Fruit fly (Drosophila melanogaster): ENCODE measurements around the gene Gart.
A peak's percentile ranks its signal among the peaks of the same experiment; 100 is the strongest.

Gene Gart

dm6 chr2L:7060751-7061150, 37.1 kb upstream of the Gart start, which contains the start of gene Mst27D:
Mst27D (minus strand) TSS chr2L:7060851.
- TF ChIP-seq CG3032 (tag; optimal IDR thresholded peaks at IDR 0.05) (no peak), CG10631 (GFP tag; optimal IDR thresholded peaks at IDR 0.05) (no peak), CG6276 (GFP tag; optimal IDR thresholded peaks at IDR 0.05) (no peak), fd85E (GFP tag; optimal IDR thresholded peaks at IDR 0.05) (no peak), CG3919 (GFP tag; optimal IDR thresholded peaks at IDR 0.05) (no peak), achi (GFP tag; optimal IDR thresholded peaks at IDR 0.05) (no peak), Blimp-1 (GFP tag; optimal IDR thresholded peaks at IDR 0.05) (no peak), Met (GFP tag; optimal IDR thresholded peaks at IDR 0.05) (no peak), lz (GFP tag; optimal IDR thresholded peaks at IDR 0.05) (no peak), CG6808 (GFP tag; optimal IDR thresholded peaks at IDR 0.05) (no peak), topi (GFP tag; optimal IDR thresholded peaks at IDR 0.05) (no peak), CG11762 (GFP tag; optimal IDR thresholded peaks at IDR 0.05; ENCODE audit: insufficient read depth) (no peak), salr (GFP tag; optimal IDR thresholded peaks at IDR 0.05) (no peak), svp (GFP tag) (no peak), Eip78C (GFP tag) (no peak)

dm6 chr2L:7056189-7056926, 32.7 kb upstream of the Gart start, which contains the start of gene Mnn1:
Mnn1 (plus strand) TSS chr2L:7056301.
- no peak for TF ChIP-seq Sox102F (GFP tag; optimal IDR thresholded peaks at IDR 0.05)
- no peak for TF ChIP-seq CG34406 (GFP tag; optimal IDR thresholded peaks at IDR 0.05)
- TF ChIP-seq Blimp-1 (GFP tag; optimal IDR thresholded peaks at IDR 0.05) = peak; percentile 77
- TF ChIP-seq CG8319 (GFP tag; optimal IDR thresholded peaks at IDR 0.05) = no peak
- TF ChIP-seq salr (GFP tag; optimal IDR thresholded peaks at IDR 0.05) = no peak
- no peak; the same call in 2 of the 3 replicates for TF ChIP-seq CG6163 (GFP tag; IDR thresholded peaks at IDR 0.05)
- no peak for TF ChIP-seq fd85E (GFP tag; optimal IDR thresholded peaks at IDR 0.05)
- peak; percentile 46 for TF ChIP-seq Sox14 (GFP tag; optimal IDR thresholded peaks at IDR 0.05)
- TF ChIP-seq dac (GFP tag; optimal IDR thresholded peaks at IDR 0.05) = no peak
- TF ChIP-seq topi (GFP tag; optimal IDR thresholded peaks at IDR 0.05) = peak; percentile 49
- 0 out of 2 replicates have a peak, but pooled peaks have one; percentile 10 for TF ChIP-seq CG15336 (GFP tag; IDR thresholded peaks at IDR 0.05)
- no peak for TF ChIP-seq ss (GFP tag; optimal IDR thresholded peaks at IDR 0.05)
- peak; percentile 24 for TF ChIP-seq Eip75B (GFP tag; optimal IDR thresholded peaks at IDR 0.05)
- no peak for TF ChIP-seq Ets21C (GFP tag; optimal IDR thresholded peaks at IDR 0.05)
- no peak for TF ChIP-seq OdsH (GFP tag; optimal IDR thresholded peaks at IDR 0.05)
- TF ChIP-seq Eip93F (GFP tag; optimal IDR thresholded peaks at IDR 0.05) = peak; percentile 63
- no peak for TF ChIP-seq CG32006 (GFP tag; optimal IDR thresholded peaks at IDR 0.05)
- TF ChIP-seq Lpt (GFP tag; optimal IDR thresholded peaks at IDR 0.05) = no peak
- TF ChIP-seq svp (GFP tag) = no peak
- TF ChIP-seq CG7368 (GFP tag; optimal IDR thresholded peaks at IDR 0.05) = no peak
- TF ChIP-seq CG6808 (GFP tag; optimal IDR thresholded peaks at IDR 0.05) = no peak
- TF ChIP-seq vri (GFP tag; optimal IDR thresholded peaks at IDR 0.05) = peak; percentile 99
- TF ChIP-seq CG3032 (tag; optimal IDR thresholded peaks at IDR 0.05) = peak; percentile 30
- TF ChIP-seq lz (GFP tag; optimal IDR thresholded peaks at IDR 0.05) = peak; percentile 28
- TF ChIP-seq CG8632 (GFP tag; optimal IDR thresholded peaks at IDR 0.05) = no peak
- peak; percentile 7 for TF ChIP-seq CG31627 (GFP tag; optimal IDR thresholded peaks at IDR 0.05)
- no peak for TF ChIP-seq CG10631 (GFP tag; optimal IDR thresholded peaks at IDR 0.05)
- peak; percentile 76 for TF ChIP-seq Eip78C (GFP tag)
- TF ChIP-seq dsx (GFP tag; optimal IDR thresholded peaks at IDR 0.05; ENCODE audit: poor library complexity, severe bottlenecking) = no peak
- TF ChIP-seq net (GFP tag; optimal IDR thresholded peaks at IDR 0.05) = no peak
- TF ChIP-seq CG9139 (GFP tag; optimal IDR thresholded peaks at IDR 0.05) = no peak
- TF ChIP-seq CG6854 (GFP tag; optimal IDR thresholded peaks at IDR 0.05) = no peak
- TF ChIP-seq Hr39 (GFP tag; optimal IDR thresholded peaks at IDR 0.05) = no peak
- no peak for TF ChIP-seq CG6792 (GFP tag; optimal IDR thresholded peaks at IDR 0.05)
- TF ChIP-seq eg (GFP tag; IDR thresholded peaks at IDR 0.05) = no peak
- TF ChIP-seq CG11294 (GFP tag; IDR thresholded peaks at IDR 0.05) = no peak
- no peak for TF ChIP-seq Smox (GFP tag; optimal IDR thresholded peaks at IDR 0.05)
- no peak for TF ChIP-seq CG10669 (GFP tag; optimal IDR thresholded peaks at IDR 0.05)
- TF ChIP-seq CG11902 (GFP tag; optimal IDR thresholded peaks at IDR 0.05) = no peak
- TF ChIP-seq CG6276 (GFP tag; optimal IDR thresholded peaks at IDR 0.05) = no peak
- TF ChIP-seq Ets96B (tag; optimal IDR thresholded peaks at IDR 0.05) = no peak
- TF ChIP-seq CG8119 (GFP tag; IDR thresholded peaks at IDR 0.05) = peak; percentile 63; the same call in 2 of the 3 replicates
- no peak for TF ChIP-seq CG1621 (tag; optimal IDR thresholded peaks at IDR 0.05)
- no peak for TF ChIP-seq achi (GFP tag; optimal IDR thresholded peaks at IDR 0.05)

All from whole organism, prepupa.